Fruit fly (Drosophila melanogaster) whole organism, prepupa: ENCODE measurements around the gene AdamTS-A.
A peak's percentile ranks its signal among the peaks of the same experiment; 100 is the strongest.

ENCODE experiments used
- Blimp-1 ChIP-seq: fragments of 200-800 bp; sonication (Bioruptor generic); optimal IDR thresholded peaks from 3 replicates; lab custom pipeline; 2017; ENCODE audit warnings: missing biosample characterization, missing genetic modification characterization, mild to moderate bottlenecking, moderate library complexity, missing genetic modification reagents
- CG10631 ChIP-seq: fragments of 200-800 bp; sonication (Bioruptor generic); optimal IDR thresholded peaks from 2 replicates; lab custom pipeline; 2016; ENCODE audit warnings: missing biosample characterization, missing genetic modification characterization
- CG10669 ChIP-seq: fragments of 200-800 bp; sonication (Bioruptor generic); optimal IDR thresholded peaks from 3 replicates; lab custom pipeline; 2018; ENCODE audit warnings: missing biosample characterization, mild to moderate bottlenecking, missing genetic modification characterization, moderate library complexity
- CG11294 ChIP-seq: fragments of 200-800 bp; sonication (Bioruptor generic); IDR thresholded peaks from 2 replicates; pipeline ENCODE4 v1.3.6; 2022; ENCODE audit warnings: missing biosample characterization, missing genetic modification characterization
- CG11762 ChIP-seq: fragments of 200-800 bp; sonication (Bioruptor generic); optimal IDR thresholded peaks from 3 replicates; lab custom pipeline; 2016; ENCODE audit warnings: missing biosample characterization, missing genetic modification characterization; ENCODE audit not compliant: insufficient read depth
- CG15336 ChIP-seq: fragments of 200-800 bp; sonication (Bioruptor generic); IDR thresholded peaks from 2 replicates; pipeline ENCODE4 v1.3.6; 2022; ENCODE audit warnings: missing biosample characterization, missing genetic modification characterization
- CG16779 ChIP-seq: fragments of 200-800 bp; sonication (Bioruptor generic); optimal IDR thresholded peaks from 3 replicates; lab custom pipeline; 2017; ENCODE audit warnings: missing biosample characterization, mild to moderate bottlenecking, missing genetic modification characterization
- CG3032 ChIP-seq: fragments of 200-800 bp; optimal IDR thresholded peaks from 2 replicates; lab custom pipeline; 2019; ENCODE audit warnings: missing biosample characterization, mild to moderate bottlenecking, missing genetic modification characterization, moderate library complexity
- CG32006 ChIP-seq: fragments of 200-800 bp; sonication (Bioruptor generic); optimal IDR thresholded peaks from 3 replicates; lab custom pipeline; 2017; ENCODE audit warnings: missing biosample characterization, mild to moderate bottlenecking, missing genetic modification characterization
- CG34406 ChIP-seq: fragments of 200-800 bp; sonication (Bioruptor generic); optimal IDR thresholded peaks from 3 replicates; lab custom pipeline; 2016; ENCODE audit warnings: missing biosample characterization, missing genetic modification characterization
- CG3919 ChIP-seq: fragments of 200-800 bp; sonication (Bioruptor generic); optimal IDR thresholded peaks from 3 replicates; lab custom pipeline; 2016; ENCODE audit warnings: missing biosample characterization, missing genetic modification characterization
- CG4318 ChIP-seq: fragments of 200-800 bp; sonication (Bioruptor generic); optimal IDR thresholded peaks from 3 replicates; lab custom pipeline; 2017; ENCODE audit warnings: missing biosample characterization, mild to moderate bottlenecking, missing genetic modification characterization
- CG6163 ChIP-seq: fragments of 200-800 bp; sonication (Bioruptor generic); IDR thresholded peaks from 3 replicates; pipeline ENCODE4 v1.3.6; 2022; ENCODE audit warnings: missing biosample characterization, missing genetic modification characterization
- CG6276 ChIP-seq: fragments of 200-800 bp; sonication (Bioruptor generic); optimal IDR thresholded peaks from 2 replicates; lab custom pipeline; 2017; ENCODE audit warnings: missing biosample characterization, mild to moderate bottlenecking, missing genetic modification characterization
- CG6792 ChIP-seq: fragments of 200-800 bp; sonication (Bioruptor generic); optimal IDR thresholded peaks from 3 replicates; lab custom pipeline; 2016; ENCODE audit warnings: missing biosample characterization, missing genetic modification characterization
- CG6854 ChIP-seq: fragments of 200-800 bp; sonication (Bioruptor generic); optimal IDR thresholded peaks from 2 replicates; lab custom pipeline; 2017; ENCODE audit warnings: missing biosample characterization, mild to moderate bottlenecking, missing genetic modification characterization
- CG7368 ChIP-seq: fragments of 200-800 bp; sonication (Bioruptor generic); optimal IDR thresholded peaks from 3 replicates; lab custom pipeline; 2016; ENCODE audit warnings: missing biosample characterization, missing genetic modification characterization
- CG8119 ChIP-seq: fragments of 200-800 bp; sonication (Bioruptor generic); IDR thresholded peaks from 3 replicates; pipeline ENCODE4 v1.3.6; 2022; ENCODE audit warnings: missing biosample characterization, missing genetic modification characterization
- CG8319 ChIP-seq: fragments of 200-800 bp; sonication (Bioruptor generic); optimal IDR thresholded peaks from 3 replicates; lab custom pipeline; 2016; ENCODE audit warnings: missing biosample characterization, missing genetic modification characterization
- CG8632 ChIP-seq: fragments of 200-800 bp; sonication (Bioruptor generic); optimal IDR thresholded peaks from 3 replicates; lab custom pipeline; 2016; ENCODE audit warnings: missing biosample characterization, missing genetic modification characterization
- CG9139 ChIP-seq: fragments of 200-800 bp; sonication (Bioruptor generic); optimal IDR thresholded peaks from 3 replicates; lab custom pipeline; 2017; ENCODE audit warnings: missing biosample characterization, mild to moderate bottlenecking, missing genetic modification characterization
- Eip78C ChIP-seq: fragments of 200-800 bp; sonication (Bioruptor generic); peaks from one replicate; lab custom pipeline; 2016; ENCODE audit warnings: missing biosample characterization, missing genetic modification characterization
- Eip93F ChIP-seq: fragments of 200-800 bp; sonication (Bioruptor generic); optimal IDR thresholded peaks from 2 replicates; lab custom pipeline; 2016; ENCODE audit warnings: missing biosample characterization, mild to moderate bottlenecking, missing genetic modification characterization
- Ets21C ChIP-seq: fragments of 200-800 bp; sonication (Bioruptor generic); optimal IDR thresholded peaks from 3 replicates; lab custom pipeline; 2016; ENCODE audit warnings: missing biosample characterization, missing genetic modification characterization
- Gug ChIP-seq: fragments of 200-800 bp; sonication (Bioruptor generic); IDR thresholded peaks from 2 replicates; pipeline ENCODE4 v1.3.6; 2022; ENCODE audit warnings: missing biosample characterization, missing genetic modification characterization
- Hr39 ChIP-seq: fragments of 200-800 bp; sonication (Bioruptor generic); optimal IDR thresholded peaks from 2 replicates; lab custom pipeline; 2016; ENCODE audit warnings: missing biosample characterization, missing genetic modification characterization
- Hr4 ChIP-seq: fragments of 200-800 bp; sonication (Bioruptor generic); optimal IDR thresholded peaks from 3 replicates; lab custom pipeline; 2016; ENCODE audit warnings: missing biosample characterization, missing genetic modification characterization
- Lpt ChIP-seq: fragments of 200-800 bp; sonication (Bioruptor generic); optimal IDR thresholded peaks from 3 replicates; lab custom pipeline; 2016; ENCODE audit warnings: missing biosample characterization, missing genetic modification characterization
- Met ChIP-seq: fragments of 200-800 bp; sonication (Bioruptor generic); optimal IDR thresholded peaks from 3 replicates; lab custom pipeline; 2016; ENCODE audit warnings: missing biosample characterization, missing genetic modification characterization
- OdsH ChIP-seq: fragments of 200-800 bp; sonication (Bioruptor generic); optimal IDR thresholded peaks from 3 replicates; lab custom pipeline; 2016; ENCODE audit warnings: missing biosample characterization, missing genetic modification characterization
- Smox ChIP-seq: fragments of 200-800 bp; sonication (Bioruptor generic); optimal IDR thresholded peaks from 3 replicates; lab custom pipeline; 2016; ENCODE audit warnings: missing biosample characterization, missing genetic modification characterization
- Sox14 ChIP-seq: fragments of 200-800 bp; sonication (Bioruptor generic); optimal IDR thresholded peaks from 3 replicates; lab custom pipeline; 2016; ENCODE audit warnings: missing biosample characterization, missing genetic modification characterization
- Sox15 ChIP-seq: fragments of 200-800 bp; sonication (Bioruptor generic); optimal IDR thresholded peaks from 3 replicates; lab custom pipeline; 2016; ENCODE audit warnings: missing biosample characterization, missing genetic modification characterization
- achi ChIP-seq: fragments of 200-800 bp; sonication (Bioruptor generic); optimal IDR thresholded peaks from 3 replicates; lab custom pipeline; 2016; ENCODE audit warnings: missing biosample characterization, missing genetic modification characterization
- acj6 ChIP-seq: fragments of 200-800 bp; sonication (Bioruptor generic); optimal IDR thresholded peaks from 3 replicates; lab custom pipeline; 2016; ENCODE audit warnings: missing biosample characterization, missing genetic modification characterization
- dac ChIP-seq: fragments of 200-800 bp; sonication (Bioruptor generic); optimal IDR thresholded peaks from 2 replicates; lab custom pipeline; 2017; ENCODE audit warnings: missing biosample characterization, mild to moderate bottlenecking, missing genetic modification characterization
- eg ChIP-seq: fragments of 200-800 bp; sonication (Bioruptor generic); IDR thresholded peaks from 3 replicates; pipeline ENCODE4 v1.3.6; 2022; ENCODE audit warnings: missing biosample characterization, missing genetic modification characterization
- fd85E ChIP-seq: fragments of 200-800 bp; sonication (Bioruptor generic); optimal IDR thresholded peaks from 3 replicates; lab custom pipeline; 2016; ENCODE audit warnings: missing biosample characterization, missing genetic modification characterization
- fkh ChIP-seq: fragments of 200-800 bp; sonication (Bioruptor generic); optimal IDR thresholded peaks from 3 replicates; lab custom pipeline; 2017; ENCODE audit warnings: missing biosample characterization, mild to moderate bottlenecking, missing genetic modification characterization, moderate library complexity
- lz ChIP-seq: fragments of 200-800 bp; sonication (Bioruptor generic); optimal IDR thresholded peaks from 3 replicates; lab custom pipeline; 2016; ENCODE audit warnings: missing biosample characterization, missing genetic modification characterization
- net ChIP-seq: fragments of 200-800 bp; sonication (Bioruptor generic); optimal IDR thresholded peaks from 3 replicates; lab custom pipeline; 2016; ENCODE audit warnings: missing biosample characterization, missing genetic modification characterization
- pdm3 ChIP-seq: fragments of 200-800 bp; sonication (Bioruptor generic); optimal IDR thresholded peaks from 3 replicates; lab custom pipeline; 2016; ENCODE audit warnings: missing biosample characterization, missing genetic modification characterization
- salr ChIP-seq, 2 experiments: fragments of 200-800 bp; sonication (Bioruptor generic); optimal IDR thresholded peaks; 3 replicates each; lab custom pipeline; 2016 to 2018; ENCODE audit warnings: missing biosample characterization in 2 of 2, missing genetic modification characterization in 2 of 2, mild to moderate bottlenecking in 1 of 2
- ss ChIP-seq, 2 experiments: fragments of 200-800 bp; sonication (Bioruptor generic); optimal IDR thresholded peaks; 2 replicates in 1 of 2; 3 replicates in 1 of 2; lab custom pipeline; 2017 to 2018; ENCODE audit warnings: mild to moderate bottlenecking in 2 of 2, missing biosample characterization in 2 of 2, missing genetic modification characterization in 2 of 2, moderate library complexity in 1 of 2
- svp ChIP-seq: fragments of 200-800 bp; sonication (Bioruptor generic); peaks from one replicate; lab custom pipeline; 2016; ENCODE audit warnings: missing biosample characterization, missing genetic modification characterization
- topi ChIP-seq: fragments of 200-800 bp; sonication (Bioruptor generic); optimal IDR thresholded peaks from 3 replicates; lab custom pipeline; 2016; ENCODE audit warnings: missing biosample characterization, missing genetic modification characterization
- vri ChIP-seq: fragments of 200-800 bp; sonication (Bioruptor generic); optimal IDR thresholded peaks from 3 replicates; lab custom pipeline; 2016; ENCODE audit warnings: missing biosample characterization, mild to moderate bottlenecking, missing genetic modification characterization

AdamTS-A gene

dm6 chr3R:15425638-15426487, 50.1 kb downstream of the AdamTS-A start:
- TF ChIP-seq Eip78C (GFP tag; lab: Kevin White, UChicago) (peak; percentile 92), net (GFP tag; lab: Kevin White, UChicago) (peak; percentile 39), CG11762 (peak; percentile 31), acj6 (GFP tag; lab: Kevin White, UChicago) (peak; percentile 66), lz (no peak), CG6276 (peak; percentile 76), Lpt (GFP tag; lab: Kevin White, UChicago) (peak; percentile 53), Ets21C (no peak), CG15336 (GFP tag; lab: Robert Waterston, UW) (peak; percentile 81), topi (no peak), Blimp-1 (GFP tag; lab: Kevin White, UChicago) (peak; percentile 85), CG16779 (no peak), dac (GFP tag; lab: Kevin White, UChicago) (peak; percentile 55), CG9139 (GFP tag; lab: Kevin White, UChicago) (no peak), CG6163 (peak; percentile 66), CG6792 (GFP tag; lab: Kevin White, UChicago) (peak; percentile 40), pdm3 (GFP tag; lab: Kevin White, UChicago) (peak; percentile 62), salr (GFP tag; optimal IDR thresholded peaks at IDR 0.05; lab: Kevin White, UChicago) (peak in 1 of 2 experiments; percentile 44), CG8632 (GFP tag; lab: Kevin White, UChicago) (peak; percentile 1), Sox14 (GFP tag; lab: Kevin White, UChicago) (no peak), CG10669 (GFP tag; lab: Kevin White, UChicago) (no peak), fkh (GFP tag; lab: Kevin White, UChicago) (no peak), eg (GFP tag; lab: Robert Waterston, UW) (peak; percentile 81), Hr39 (GFP tag; lab: Kevin White, UChicago) (no peak), CG3032 (tag; lab: Kevin White, UChicago) (no peak), Sox15 (GFP tag; lab: Kevin White, UChicago) (peak; percentile 14), Met (GFP tag; lab: Kevin White, UChicago) (no peak), CG32006 (GFP tag; lab: Kevin White, UChicago) (peak; percentile 86), vri (GFP tag; lab: Kevin White, UChicago) (no peak), achi (GFP tag; lab: Kevin White, UChicago) (peak; percentile 50), fd85E (GFP tag; lab: Kevin White, UChicago) (no peak), CG34406 (GFP tag; lab: Kevin White, UChicago) (no peak), Smox (GFP tag; lab: Kevin White, UChicago) (no peak), CG6854 (GFP tag; lab: Kevin White, UChicago) (no peak), CG8119 (GFP tag; lab: Robert Waterston, UW) (peak; percentile 80), Gug (peak; percentile 56), OdsH (GFP tag; lab: Kevin White, UChicago) (peak; percentile 69), ss (GFP tag; optimal IDR thresholded peaks at IDR 0.05; lab: Kevin White, UChicago) (no peak), CG8319 (GFP tag; lab: Kevin White, UChicago) (peak; percentile 3), CG4318 (GFP tag; lab: Kevin White, UChicago) (peak; percentile 57), CG10631 (GFP tag; lab: Kevin White, UChicago) (no peak), Hr4 (peak; percentile 89), CG11294 (0 out of 2 replicates have a peak, but pooled peaks have one; percentile 10), CG7368 (no peak), Eip93F (GFP tag; lab: Kevin White, UChicago) (no peak), svp (GFP tag; lab: Kevin White, UChicago) (peak; percentile 54), CG3919 (GFP tag; lab: Kevin White, UChicago) (peak; percentile 64)
- TF ChIP-seq, all 60 proteins: peak for 27
